Worm (Caenorhabditis elegans) whole organism, late embryonic: ENCODE data around the gene F20B10.3.

Source experiments
- C38D4.7 ChIP-seq: fragments of 200-800 bp; sonication (Bioruptor generic); optimal IDR thresholded peaks from 2 replicates; lab custom pipeline; 2018; ENCODE audit warnings: mild to moderate bottlenecking, missing genetic modification characterization, moderate library complexity, missing compliant biosample characterization
- ahr-1 ChIP-seq: sonication (generic microtip); optimal IDR thresholded peaks from 2 replicates; lab custom pipeline; 2016; ENCODE audit warnings: missing genetic modification characterization, missing compliant biosample characterization
- ama-1 ChIP-seq: fragments of 150-350 bp; optimal IDR thresholded peaks from 2 replicates; lab custom pipeline; 2014
- ceh-14 ChIP-seq: sonication (generic microtip); optimal IDR thresholded peaks from 2 replicates; lab custom pipeline; 2016; ENCODE audit warnings: missing genotype, missing genetic modification characterization, missing compliant biosample characterization
- ceh-19 ChIP-seq: fragments of 200-800 bp; sonication (Bioruptor generic); optimal IDR thresholded peaks from 2 replicates; lab custom pipeline; 2018; ENCODE audit warnings: mild to moderate bottlenecking, missing genetic modification characterization, missing compliant biosample characterization
- ceh-2 ChIP-seq: sonication (generic microtip); optimal IDR thresholded peaks from 2 replicates; lab custom pipeline; 2016; ENCODE audit warnings: missing genotype, missing genetic modification characterization, missing compliant biosample characterization
- ceh-22 ChIP-seq: sonication (generic microtip); optimal IDR thresholded peaks from 2 replicates; lab custom pipeline; 2017; ENCODE audit warnings: missing biosample characterization, missing genetic modification characterization
- ceh-24 ChIP-seq: sonication (generic microtip); optimal IDR thresholded peaks from 2 replicates; lab custom pipeline; 2016; ENCODE audit warnings: mild to moderate bottlenecking, missing genetic modification characterization, missing compliant biosample characterization
- ceh-30 ChIP-seq: fragments of 150-350 bp; optimal IDR thresholded peaks from 2 replicates; lab custom pipeline; 2014; ENCODE audit warnings: missing biosample characterization, missing genetic modification characterization
- ceh-31 ChIP-seq: sonication (generic microtip); optimal IDR thresholded peaks from 2 replicates; lab custom pipeline; 2016; ENCODE audit warnings: missing genetic modification characterization, missing compliant biosample characterization
- ceh-34 ChIP-seq: sonication (generic microtip); optimal IDR thresholded peaks from 2 replicates; lab custom pipeline; 2016; ENCODE audit warnings: mild to moderate bottlenecking, missing genetic modification characterization, missing compliant biosample characterization
- ceh-45 ChIP-seq: fragments of 200-800 bp; sonication (Bioruptor generic); IDR thresholded peaks from 2 replicates; pipeline ENCODE4 v1.3.6; 2022; ENCODE audit warnings: missing genetic modification reagents, missing genetic modification characterization, missing compliant biosample characterization
- dmd-4 ChIP-seq: sonication (generic microtip); optimal IDR thresholded peaks from 2 replicates; lab custom pipeline; 2016; ENCODE audit warnings: borderline replicate concordance, missing genetic modification characterization, missing compliant biosample characterization
- elt-2 ChIP-seq: sonication (generic microtip); optimal IDR thresholded peaks from 2 replicates; lab custom pipeline; 2016; ENCODE audit warnings: missing genetic modification reagents, missing genetic modification characterization, missing compliant biosample characterization
- elt-4 ChIP-seq: sonication (generic microtip); optimal IDR thresholded peaks from 2 replicates; lab custom pipeline; 2016; ENCODE audit warnings: missing genetic modification characterization, missing compliant biosample characterization
- fkh-10 ChIP-seq: fragments of 150-350 bp; optimal IDR thresholded peaks from 2 replicates; lab custom pipeline; 2014; ENCODE audit warnings: missing biosample characterization, missing genetic modification reagents, missing genetic modification characterization
- fkh-6 ChIP-seq: sonication (generic microtip); optimal IDR thresholded peaks from 2 replicates; lab custom pipeline; 2016; ENCODE audit warnings: missing genetic modification characterization, missing compliant biosample characterization
- gmeb-2 ChIP-seq: sonication (generic microtip); optimal IDR thresholded peaks from 2 replicates; lab custom pipeline; 2016; ENCODE audit warnings: missing genetic modification characterization, inconsistent platforms, missing compliant biosample characterization
- hlh-15 ChIP-seq: sonication (generic microtip); optimal IDR thresholded peaks from 2 replicates; lab custom pipeline; 2016; ENCODE audit warnings: missing genetic modification characterization, missing compliant biosample characterization
- hlh-30 ChIP-seq: sonication (generic microtip); optimal IDR thresholded peaks from 2 replicates; lab custom pipeline; 2017; ENCODE audit warnings: antibody characterized with exemption, missing genetic modification characterization, missing compliant biosample characterization; ENCODE audit not compliant: insufficient read depth
- hlh-8 ChIP-seq: sonication (generic microtip); optimal IDR thresholded peaks from 2 replicates; lab custom pipeline; 2016; ENCODE audit warnings: missing genotype, missing genetic modification characterization, missing compliant biosample characterization
- lim-6 ChIP-seq: sonication (generic microtip); optimal IDR thresholded peaks from 2 replicates; lab custom pipeline; 2016; ENCODE audit warnings: missing genetic modification characterization, missing compliant biosample characterization
- madf-2 ChIP-seq: sonication (generic microtip); optimal IDR thresholded peaks from 2 replicates; lab custom pipeline; 2017; ENCODE audit warnings: missing genetic modification characterization, missing compliant biosample characterization
- mec-3 ChIP-seq: sonication (generic microtip); optimal IDR thresholded peaks from 2 replicates; lab custom pipeline; 2016; ENCODE audit warnings: borderline replicate concordance, missing genetic modification characterization, missing compliant biosample characterization
- nfya-1 ChIP-seq: sonication (generic microtip); optimal IDR thresholded peaks from 2 replicates; lab custom pipeline; 2017; ENCODE audit warnings: missing genetic modification characterization, mild to moderate bottlenecking, missing compliant biosample characterization, antibody characterized with exemption, moderate library complexity
- npax-4 ChIP-seq: sonication (generic microtip); optimal IDR thresholded peaks from 2 replicates; lab custom pipeline; 2016; ENCODE audit warnings: missing genetic modification characterization, missing compliant biosample characterization
- odd-2 ChIP-seq: sonication (generic microtip); optimal IDR thresholded peaks from 2 replicates; lab custom pipeline; 2017; ENCODE audit warnings: antibody characterized with exemption, mild to moderate bottlenecking, missing genetic modification characterization, missing compliant biosample characterization
- pag-3 ChIP-seq: sonication (generic microtip); optimal IDR thresholded peaks from 2 replicates; lab custom pipeline; 2016; ENCODE audit warnings: missing compliant biosample characterization, missing genetic modification characterization, borderline replicate concordance
- pha-2 ChIP-seq: sonication (generic microtip); optimal IDR thresholded peaks from 2 replicates; lab custom pipeline; 2017; ENCODE audit warnings: mild to moderate bottlenecking, missing genetic modification characterization, missing compliant biosample characterization
- pha-4 ChIP-seq: fragments of 150-350 bp; optimal IDR thresholded peaks from 2 replicates; lab custom pipeline; 2018; ENCODE audit warnings: missing biosample characterization, missing genetic modification reagents, missing genetic modification characterization
- ref-2 ChIP-seq: sonication (generic microtip); optimal IDR thresholded peaks from 2 replicates; lab custom pipeline; 2016; ENCODE audit warnings: missing genetic modification characterization, missing compliant biosample characterization
- rnt-1 ChIP-seq: sonication (generic microtip); optimal IDR thresholded peaks from 2 replicates; lab custom pipeline; 2016; ENCODE audit warnings: missing genetic modification characterization, missing compliant biosample characterization
- sox-4 ChIP-seq: sonication (generic microtip); optimal IDR thresholded peaks from 2 replicates; lab custom pipeline; 2017; ENCODE audit warnings: mild to moderate bottlenecking, missing genetic modification characterization, inconsistent platforms, missing compliant biosample characterization
- tbx-2 ChIP-seq: sonication (generic microtip); optimal IDR thresholded peaks from 2 replicates; lab custom pipeline; 2016; ENCODE audit warnings: missing genetic modification characterization, missing compliant biosample characterization
- tbx-7 ChIP-seq: sonication (generic microtip); optimal IDR thresholded peaks from 2 replicates; lab custom pipeline; 2016; ENCODE audit warnings: missing genotype, missing genetic modification characterization, missing compliant biosample characterization
- zip-5 ChIP-seq: sonication (generic microtip); optimal IDR thresholded peaks from 2 replicates; lab custom pipeline; 2016; ENCODE audit warnings: missing genetic modification characterization, missing compliant biosample characterization
- ztf-16 ChIP-seq: sonication (generic microtip); optimal IDR thresholded peaks from 2 replicates; lab custom pipeline; 2017; ENCODE audit warnings: missing genetic modification characterization, missing compliant biosample characterization

F20B10.3 gene

DNA sequence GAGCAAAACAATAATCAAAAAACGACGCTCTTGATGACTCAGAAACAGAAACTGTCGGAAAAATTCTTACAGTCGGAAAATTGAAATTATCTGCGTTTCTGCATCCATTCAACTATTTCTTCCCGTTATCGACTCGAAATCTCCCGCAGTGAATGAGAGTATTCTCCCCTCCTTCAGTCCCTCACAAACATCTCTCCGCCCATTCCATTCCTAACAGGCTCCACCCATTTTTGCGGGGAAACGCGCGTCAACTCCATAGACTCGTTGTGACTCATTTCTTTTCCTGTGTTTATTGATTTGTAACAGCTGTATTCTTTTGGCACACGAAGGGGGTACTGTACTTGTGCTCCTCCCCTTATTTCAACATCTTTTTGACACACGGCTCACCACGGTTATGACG is 40.2 kb upstream of the F20B10.3 start:
- TF ChIP-seq ceh-24 (tag; lab: Kevin White, UChicago) (no peak), nfya-1 (tag; lab: Kevin White, UChicago) (peak; percentile 10)
- TF ChIP-seq, all 69 proteins: peak for 1

ce11 chrIV:12128708-12129107 is 39.3 kb upstream of the F20B10.3 start:
- TF ChIP-seq ahr-1 (tag; lab: Kevin White, UChicago): no peak
- no peak for TF ChIP-seq sox-4 (tag; lab: Kevin White, UChicago)
- TF ChIP-seq ceh-14 (tag; lab: Kevin White, UChicago): no peak
- no peak for TF ChIP-seq hlh-15 (tag; lab: Kevin White, UChicago)
- no peak for TF ChIP-seq npax-4 (tag; lab: Kevin White, UChicago)
- no peak for TF ChIP-seq pag-3 (tag; lab: Kevin White, UChicago)
- TF ChIP-seq fkh-10 (GFP tag; lab: Kevin White, UChicago): no peak
- TF ChIP-seq ref-2: no peak
- TF ChIP-seq ceh-31 (tag; lab: Kevin White, UChicago): no peak
- no peak for TF ChIP-seq hlh-8
- TF ChIP-seq elt-4 (tag; lab: Kevin White, UChicago): no peak

ce11 chrIV:12129204-12129603 is 38.8 kb upstream of the F20B10.3 start, which contains the start of gene lin-24:
TSS of gene lin-24 (plus strand) at chrIV:12129504.
- TF ChIP-seq pha-2 (no peak), ztf-16 (tag; lab: Kevin White, UChicago) (no peak), pag-3 (tag; lab: Kevin White, UChicago) (no peak), ama-1 (lab: Kevin White, UChicago) (no peak), tbx-2 (no peak), ceh-45 (GFP tag; lab: Robert Waterston, UW) (no peak), elt-2 (no peak), odd-2 (no peak), rnt-1 (no peak), ceh-2 (no peak), ceh-22 (no peak), madf-2 (tag; lab: Kevin White, UChicago) (no peak), ref-2 (no peak), fkh-6 (tag; lab: Kevin White, UChicago) (no peak)

ce11 chrIV:12131308-12132072 is 36.6 kb upstream of the F20B10.3 start:
- TF ChIP-seq lim-6 (no peak), zip-5 (tag; lab: Kevin White, UChicago) (no peak), dmd-4 (no peak), ceh-22 (no peak), tbx-7 (tag; lab: Kevin White, UChicago) (no peak), gmeb-2 (tag; lab: Kevin White, UChicago) (no peak), C38D4.7 (GFP tag; lab: Kevin White, UChicago) (no peak), hlh-8 (no peak), ceh-34 (tag; lab: Kevin White, UChicago) (no peak), fkh-6 (tag; lab: Kevin White, UChicago) (no peak), pha-4 (tag; lab: Kevin White, UChicago) (no peak), elt-4 (tag; lab: Kevin White, UChicago) (no peak), odd-2 (no peak), ceh-19 (GFP tag; lab: Kevin White, UChicago) (no peak), ceh-30 (tag; lab: Kevin White, UChicago) (no peak), mec-3 (tag; lab: Kevin White, UChicago) (no peak), hlh-30 (tag; lab: Kevin White, UChicago) (no peak)
